Worm (Caenorhabditis elegans) whole organism, L4/young adult: ENCODE measurements around the gene Y48E1B.8.

Experiments
- W03F9.2 ChIP-seq: fragments of 150-350 bp; optimal IDR thresholded peaks from 2 replicates; lab custom pipeline; 2014; ENCODE audit warnings: missing biosample characterization, missing genetic modification characterization
- dao-5 ChIP-seq: sonication (generic microtip); optimal IDR thresholded peaks from 2 replicates; lab custom pipeline; 2016; ENCODE audit warnings: missing genotype, missing genetic modification characterization, moderate library complexity, missing compliant biosample characterization
- him-1 ChIP-seq: sonication (generic microtip); optimal IDR thresholded peaks from 2 replicates; lab custom pipeline; 2016; ENCODE audit warnings: missing genotype, missing genetic modification reagents, missing genetic modification characterization, missing compliant biosample characterization

The Y48E1B.8 gene

ce11 chrII:13585655-13586170 lies at the start of gene Y48E1B.8:
Gene Y48E1B.8, plus strand, starts transcription at chrII:13585705.
- TF ChIP-seq him-1 (tag; lab: Kevin White, UChicago), result no peak
- TF ChIP-seq dao-5 (tag; lab: Kevin White, UChicago), result no peak
- TF ChIP-seq W03F9.2 (tag; lab: Kevin White, UChicago), result no peak

- TF ChIP-seq dao-5 (tag; lab: Kevin White, UChicago), result no peak
Measured at ce11 chrII:13540956-13541355, 44.5 kb upstream of the Y48E1B.8 start, which contains the start of the genes noa-1 and Y48E1B.17. Gene noa-1, minus strand, starts transcription at chrII:13541056. Gene Y48E1B.17, minus strand, starts transcription at chrII:13541084.

ce11 chrII:13542991-13543390 lies 42.5 kb upstream of the Y48E1B.8 start:
- TF ChIP-seq W03F9.2 (tag; lab: Kevin White, UChicago) (no peak), dao-5 (tag; lab: Kevin White, UChicago) (no peak), him-1 (tag; lab: Kevin White, UChicago) (no peak)

- TF ChIP-seq him-1 (tag; lab: Kevin White, UChicago) (no peak), dao-5 (tag; lab: Kevin White, UChicago) (no peak), W03F9.2 (tag; lab: Kevin White, UChicago) (no peak)
Measured at ce11 chrII:13547545-13547944, 38.0 kb upstream of the Y48E1B.8 start, which contains the start of gene ddl-2. Gene ddl-2, minus strand, starts transcription at chrII:13547645.

ce11 chrII:13560553-13560952 lies 25.0 kb upstream of the Y48E1B.8 start:
- TF ChIP-seq him-1 (tag; lab: Kevin White, UChicago) (no peak), dao-5 (tag; lab: Kevin White, UChicago) (no peak), W03F9.2 (tag; lab: Kevin White, UChicago) (no peak)

- TF ChIP-seq W03F9.2 (tag; lab: Kevin White, UChicago), result no peak
- TF ChIP-seq him-1 (tag; lab: Kevin White, UChicago), result no peak
- TF ChIP-seq dao-5 (tag; lab: Kevin White, UChicago), result no peak
Measured at ce11 chrII:13567871-13568270, 17.6 kb upstream of the Y48E1B.8 start, which contains the start of gene Y48E1B.3. Gene Y48E1B.3, minus strand, starts transcription at chrII:13567971.

ce11 chrII:13574395-13574794 lies 11.1 kb upstream of the Y48E1B.8 start:
- no peak for TF ChIP-seq W03F9.2 (tag; lab: Kevin White, UChicago)

ce11 chrII:13575018-13575948 lies 10.2 kb upstream of the Y48E1B.8 start, which contains the start of the genes mrpl-37 and lin-38:
Gene mrpl-37, minus strand, starts transcription at chrII:13575068.
Gene lin-38, plus strand, starts transcription at chrII:13575925.
- TF ChIP-seq W03F9.2 (tag; lab: Kevin White, UChicago) (no peak), him-1 (tag; lab: Kevin White, UChicago) (no peak), dao-5 (tag; lab: Kevin White, UChicago) (no peak)

ce11 chrII:13590461-13590860 lies 5.0 kb downstream of the Y48E1B.8 start, which contains the start of gene clec-145:
Gene clec-145, minus strand, starts transcription at chrII:13590561.
- TF ChIP-seq dao-5 (tag; lab: Kevin White, UChicago) (no peak), him-1 (tag; lab: Kevin White, UChicago) (no peak), W03F9.2 (tag; lab: Kevin White, UChicago) (no peak)

- TF ChIP-seq W03F9.2 (tag; lab: Kevin White, UChicago), result no peak
Measured at ce11 chrII:13593659-13594221, 8.2 kb downstream of the Y48E1B.8 start, which contains the start of gene clec-146. Gene clec-146, minus strand, starts transcription at chrII:13593774.

- TF ChIP-seq dao-5 (tag; lab: Kevin White, UChicago), result no peak
- no peak for TF ChIP-seq W03F9.2 (tag; lab: Kevin White, UChicago)
- no peak for TF ChIP-seq him-1 (tag; lab: Kevin White, UChicago)
Measured at ce11 chrII:13595279-13595678, 9.8 kb downstream of the Y48E1B.8 start.

ce11 chrII:13596505-13596977 lies 11.0 kb downstream of the Y48E1B.8 start, which contains the start of the genes fbxc-23 and csc-1:
Gene fbxc-23, minus strand, starts transcription at chrII:13596555.
Gene csc-1, plus strand, starts transcription at chrII:13596955.
- no peak for TF ChIP-seq dao-5 (tag; lab: Kevin White, UChicago)
- TF ChIP-seq him-1 (tag; lab: Kevin White, UChicago), result no peak
- TF ChIP-seq W03F9.2 (tag; lab: Kevin White, UChicago), result peak; percentile 52

- TF ChIP-seq him-1 (tag; lab: Kevin White, UChicago) (no peak), W03F9.2 (tag; lab: Kevin White, UChicago) (no peak), dao-5 (tag; lab: Kevin White, UChicago) (no peak)
Measured at ce11 chrII:13600904-13601303, 15.4 kb downstream of the Y48E1B.8 start, which contains the start of gene csp-1. Gene csp-1, plus strand, starts transcription at chrII:13601204.
